Worm (Caenorhabditis elegans): Measurements from ENCODE around the gene grd-5.

Gene grd-5

ce11 chrV:8637666-8638271 is 18.9 kb downstream of the grd-5 start, which contains the start of the genes F28A12.10 and acd-4 (continued):
- TF ChIP-seq let-607 (tag; optimal IDR thresholded peaks at IDR 0.05), result no peak
- TF ChIP-seq lin-54 (GFP tag; optimal IDR thresholded peaks at IDR 0.05), result no peak

ce11 chrV:8641266-8641665 is 22.4 kb downstream of the grd-5 start, which contains the start of gene F28A12.3:
TSS of gene F28A12.3 (minus strand) at chrV:8641366.
- TF ChIP-seq T26A5.8 (tag; optimal IDR thresholded peaks at IDR 0.05) (no peak), chd-7 (tag; optimal IDR thresholded peaks at IDR 0.05) (no peak), egrh-3 (GFP tag; IDR thresholded peaks at IDR 0.05) (no peak), somi-1 (GFP tag; optimal IDR thresholded peaks at IDR 0.05) (no peak), lin-26 (GFP tag; IDR thresholded peaks at IDR 0.05) (no peak)

- TF ChIP-seq nfyb-1 (GFP tag; IDR thresholded peaks at IDR 0.05) (no peak), Y79H2A.3 (GFP tag; conservative IDR thresholded peaks at IDR 0.05) (no peak), sdz-38 (tag; optimal IDR thresholded peaks at IDR 0.05) (no peak), nhr-80 (tag; optimal IDR thresholded peaks at IDR 0.05) (peak; percentile 12)
These were observed 24.3 kb downstream of the grd-5 start, which contains the start of gene asp-13 for ce11 chrV:8643093-8643492. TSS of gene asp-13 (minus strand) at chrV:8643193.

- TF ChIP-seq F37B4.10 (GFP tag; IDR thresholded peaks at IDR 0.05) (no peak), dox-1 (GFP tag; IDR thresholded peaks at IDR 0.05) (peak; percentile 17; the same call in 1 of the 2 replicates), efl-1 (GFP tag; optimal IDR thresholded peaks at IDR 0.05) (no peak), Y67H2A.10 (GFP tag; conservative IDR thresholded peaks at IDR 0.05) (no peak), nhr-80 (tag; optimal IDR thresholded peaks at IDR 0.05) (peak; percentile 93)
These were observed 29.4 kb downstream of the grd-5 start for ce11 chrV:8648251-8648650.

ce11 chrV:8650365-8650764 is 31.5 kb downstream of the grd-5 start:
- no peak for TF ChIP-seq repo-1 (tag; optimal IDR thresholded peaks at IDR 0.05)
- TF ChIP-seq somi-1 (GFP tag; optimal IDR thresholded peaks at IDR 0.05), result no peak
- TF ChIP-seq gei-17 (GFP tag; optimal IDR thresholded peaks at IDR 0.05), result no peak
- no peak for TF ChIP-seq akir-1 (GFP tag; optimal IDR thresholded peaks at IDR 0.05)

ce11 chrV:8651007-8651711 is 32.3 kb downstream of the grd-5 start:
- TF ChIP-seq F10E7.11 (tag; optimal IDR thresholded peaks at IDR 0.05) (no peak), ceh-58 (GFP tag; IDR thresholded peaks at IDR 0.05) (no peak), ZK185.1 (tag; optimal IDR thresholded peaks at IDR 0.05; ENCODE audit: poor library complexity, severe bottlenecking) (no peak), unc-130 (GFP tag; optimal IDR thresholded peaks at IDR 0.05) (no peak), nhr-90 (tag; optimal IDR thresholded peaks at IDR 0.05) (peak; percentile 76), madf-10 (tag; optimal IDR thresholded peaks at IDR 0.05) (peak; percentile 58), pha-4 (tag; optimal IDR thresholded peaks at IDR 0.05) (peak; percentile 59), nhr-80 (tag; optimal IDR thresholded peaks at IDR 0.05) (peak; percentile 100), snpc-4 (GFP tag; optimal IDR thresholded peaks at IDR 0.05) (no peak), snpc-4 (tag; optimal IDR thresholded peaks at IDR 0.05) (peak in 2 of 4 experiments; percentile 18 to 29), mel-28 (tag; optimal IDR thresholded peaks at IDR 0.05; ENCODE audit: borderline replicate concordance) (no peak), atf-7 (tag; optimal IDR thresholded peaks at IDR 0.05) (peak; percentile 96), ets-4 (GFP tag; optimal IDR thresholded peaks at IDR 0.05) (peak; percentile 97), tlf-1 (GFP tag; optimal IDR thresholded peaks at IDR 0.05) (peak; percentile 58), ceh-40 (GFP tag; IDR thresholded peaks at IDR 0.05) (no peak), lin-40 (tag; optimal IDR thresholded peaks at IDR 0.05) (peak; percentile 56), hrde-1 (tag; optimal IDR thresholded peaks at IDR 0.05; ENCODE audit: borderline replicate concordance) (no peak), egl-44 (GFP tag; IDR thresholded peaks at IDR 0.05) (peak; percentile 60; the same call in 1 of the 2 replicates), let-607 (tag; optimal IDR thresholded peaks at IDR 0.05) (peak; percentile 68 to 88), ztf-22 (GFP tag; optimal IDR thresholded peaks at IDR 0.05) (peak; percentile 97), ccch-3 (GFP tag; optimal IDR thresholded peaks at IDR 0.05) (no peak), T26A5.8 (tag; optimal IDR thresholded peaks at IDR 0.05) (no peak), zim-3 (tag; optimal IDR thresholded peaks at IDR 0.05) (no peak)
